Fruit fly (Drosophila melanogaster): Measurements from ENCODE around the gene CG31522.

Gene CG31522

DNA sequence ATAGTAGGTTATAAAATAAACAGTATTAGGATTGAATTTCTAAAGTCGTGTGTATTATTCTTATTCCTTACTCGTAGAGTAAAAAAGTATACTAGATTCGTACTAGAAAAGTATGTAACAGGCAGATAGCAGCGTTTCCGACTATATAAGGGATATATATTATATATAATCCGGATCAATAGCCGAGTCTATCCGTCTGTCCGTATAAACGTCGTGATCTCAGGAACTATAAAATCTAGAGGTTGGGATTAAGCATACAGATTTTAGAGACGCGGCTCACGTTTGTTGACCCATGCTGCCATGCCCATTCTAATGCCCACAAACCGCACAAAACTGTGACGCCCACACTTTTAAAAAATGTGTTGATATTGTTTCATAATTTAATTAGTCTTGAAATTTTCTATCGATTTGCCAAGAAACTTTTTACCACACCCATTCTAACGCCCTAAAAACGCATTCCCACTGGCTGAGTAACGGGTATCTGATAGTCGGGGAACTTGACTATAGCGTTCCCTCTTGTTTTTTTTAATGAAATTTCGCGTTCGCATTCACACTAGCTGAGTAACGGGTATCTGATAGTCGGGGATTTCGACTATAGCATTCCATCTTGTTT lies 60.6 kb downstream of the CG31522 start, which contains the start of gene CG9853 (continued):
- TF ChIP-seq Bgb (GFP tag; IDR thresholded peaks at IDR 0.05; ENCODE audit: partially characterized antibody) = peak; percentile 36; the same call in 1 of the 2 replicates
- TF ChIP-seq bbx (GFP tag; IDR thresholded peaks at IDR 0.05; ENCODE audit: partially characterized antibody) = peak; percentile 51; the same call in 1 of the 2 replicates
- TF ChIP-seq Nf-YC (tag; optimal IDR thresholded peaks at IDR 0.05) = no peak
- no peak for TF ChIP-seq eyg (GFP tag; optimal IDR thresholded peaks at IDR 0.05)

DNA sequence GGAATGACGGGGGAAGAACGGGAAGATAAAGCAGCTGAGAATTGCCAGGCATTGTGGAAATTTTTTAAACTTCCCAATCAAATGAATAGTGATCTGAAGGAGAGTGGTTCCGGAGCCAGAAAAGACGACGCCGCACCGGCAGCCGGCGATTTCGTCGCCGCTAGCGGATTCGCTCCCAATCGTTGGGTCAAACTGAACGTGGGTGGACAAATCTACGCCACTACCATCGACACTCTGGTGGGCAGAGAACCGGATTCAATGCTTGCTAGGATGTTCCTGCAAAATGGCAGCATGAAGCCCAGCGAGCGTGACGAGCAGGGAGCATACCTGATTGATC lies 62.2 kb downstream of the CG31522 start, which contains the start of gene CG14647:
Gene CG14647 (plus strand): TSS at position 14 of the 337 bp plus-strand sequence.
- TF ChIP-seq wek (GFP tag; optimal IDR thresholded peaks at IDR 0.05) (no peak), CG15601 (tag; optimal IDR thresholded peaks at IDR 0.05) (no peak), Ravus (GFP tag; IDR thresholded peaks at IDR 0.05) (no peak), fru (optimal IDR thresholded peaks at IDR 0.05) (no peak), CG15514 (GFP tag; optimal IDR thresholded peaks at IDR 0.05) (peak; percentile 76), crol (GFP tag; IDR thresholded peaks at IDR 0.05) (0 out of 2 replicates have a peak, but pooled peaks have one; percentile 19), MESR4 (GFP tag; optimal IDR thresholded peaks at IDR 0.05) (peak; percentile 65), Spps (tag; optimal IDR thresholded peaks at IDR 0.05) (no peak), CG6254 (GFP tag; optimal IDR thresholded peaks at IDR 0.05) (no peak), CG3847 (GFP tag; IDR thresholded peaks at IDR 0.05) (no peak), chinmo (GFP tag; IDR thresholded peaks at IDR 0.05; ENCODE audit: partially characterized antibody) (0 out of 4 replicates have a peak, but pooled peaks have one; percentile 11), CG1024 (GFP tag; IDR thresholded peaks at IDR 0.05) (peak; percentile 54; the same call in 1 of the 2 replicates), sr (GFP tag; IDR thresholded peaks at IDR 0.05) (peak; percentile 36; the same call in 1 of the 3 replicates), MBD-R2 (GFP tag; IDR thresholded peaks at IDR 0.05) (peak; percentile 67), Kr (GFP tag; optimal IDR thresholded peaks at IDR 0.05) (no peak), pan (optimal IDR thresholded peaks at IDR 0.05) (no peak), pan (GFP tag; optimal IDR thresholded peaks at IDR 0.05 in 1 of 2, IDR thresholded peaks at IDR 0.05 in 1 of 2) (peak in 1 of 2 experiments; percentile 14), repo (GFP tag; optimal IDR thresholded peaks at IDR 0.05) (no peak), CG13894 (tag; optimal IDR thresholded peaks at IDR 0.05) (no peak), Dref (GFP tag; IDR thresholded peaks at IDR 0.05) (peak; percentile 35), CG43689 (GFP tag; IDR thresholded peaks at IDR 0.05) (no peak), CG12769 (tag; optimal IDR thresholded peaks at IDR 0.05) (peak; percentile 4), CG12744 (GFP tag; optimal IDR thresholded peaks at IDR 0.05) (no peak), CG12236 (GFP tag; optimal IDR thresholded peaks at IDR 0.05) (no peak), Nf-YC (tag; optimal IDR thresholded peaks at IDR 0.05) (no peak), gt (GFP tag; IDR thresholded peaks at IDR 0.05) (no peak), CG34422 (GFP tag; IDR thresholded peaks at IDR 0.05) (peak; percentile 23; the same call in 1 of the 3 replicates), Med (GFP tag) (peak; percentile 61), crp (GFP tag; optimal IDR thresholded peaks at IDR 0.05) (peak in 1 of 2 experiments; percentile 24), CG10959 (GFP tag; IDR thresholded peaks at IDR 0.05) (no peak), nerfin-2 (GFP tag; IDR thresholded peaks at IDR 0.05; ENCODE audit: partially characterized antibody) (no peak)

DNA sequence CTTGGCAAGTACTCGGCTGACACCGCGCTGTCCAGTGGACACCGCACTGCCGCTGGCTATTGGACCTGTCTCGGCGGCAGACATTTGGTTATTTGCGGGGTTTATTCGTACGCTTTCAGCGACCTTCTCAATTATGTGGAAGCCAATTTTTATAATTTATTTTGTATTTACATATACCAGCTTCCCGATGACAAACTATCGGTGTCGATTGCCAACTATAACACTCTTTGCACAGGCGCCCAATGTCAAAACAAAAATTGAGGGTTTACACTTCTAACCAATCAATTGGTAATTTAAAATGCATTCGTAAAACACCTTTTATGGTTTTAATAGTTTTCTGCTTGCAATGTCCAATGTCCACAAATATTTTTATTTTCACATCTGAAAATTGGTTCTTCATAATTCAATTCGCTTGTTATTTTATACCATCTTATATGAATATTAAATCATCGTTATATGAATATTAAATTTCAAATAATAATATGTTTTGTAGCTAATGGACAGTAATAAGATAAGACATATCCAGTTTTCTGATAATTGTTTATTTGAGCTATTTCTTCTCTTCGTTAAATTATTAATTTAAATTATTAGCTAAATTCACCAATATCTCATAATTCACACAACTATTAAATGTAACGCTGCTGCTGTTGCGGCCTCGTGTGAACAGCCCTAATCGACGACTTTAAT lies 62.7 kb downstream of the CG31522 start:
- TF ChIP-seq CG10565 (GFP tag; optimal IDR thresholded peaks at IDR 0.05) = no peak
- TF ChIP-seq amos (GFP tag; IDR thresholded peaks at IDR 0.05; ENCODE audit: partially characterized antibody) = peak; percentile 51
- peak; percentile 41 for TF ChIP-seq gem (tag; optimal IDR thresholded peaks at IDR 0.05)
- TF ChIP-seq dpn (GFP tag; optimal IDR thresholded peaks at IDR 0.05) = no peak
- no peak for TF ChIP-seq Nf-YB (GFP tag; optimal IDR thresholded peaks at IDR 0.05)
- TF ChIP-seq ato (GFP tag; IDR thresholded peaks at IDR 0.05; ENCODE audit: partially characterized antibody) = no peak
- no peak for TF ChIP-seq Side (GFP tag; optimal IDR thresholded peaks at IDR 0.05)
- TF ChIP-seq CG12299 (tag; optimal IDR thresholded peaks at IDR 0.05) = no peak
- no peak for TF ChIP-seq bowl (GFP tag; IDR thresholded peaks at IDR 0.05)
- TF ChIP-seq Hey (tag; optimal IDR thresholded peaks at IDR 0.05) = no peak
- TF ChIP-seq pfk (GFP tag; optimal IDR thresholded peaks at IDR 0.05) = peak; percentile 8
- TF ChIP-seq disco-r (GFP tag; optimal IDR thresholded peaks at IDR 0.05) = no peak
- TF ChIP-seq Sox102F (GFP tag; optimal IDR thresholded peaks at IDR 0.05) = no peak
- TF ChIP-seq ci (GFP tag; IDR thresholded peaks at IDR 0.05) = peak; percentile 31; the same call in 1 of the 3 replicates
